Fruit fly (Drosophila melanogaster): ENCODE measurements around the gene sr.

Gene sr

DNA sequence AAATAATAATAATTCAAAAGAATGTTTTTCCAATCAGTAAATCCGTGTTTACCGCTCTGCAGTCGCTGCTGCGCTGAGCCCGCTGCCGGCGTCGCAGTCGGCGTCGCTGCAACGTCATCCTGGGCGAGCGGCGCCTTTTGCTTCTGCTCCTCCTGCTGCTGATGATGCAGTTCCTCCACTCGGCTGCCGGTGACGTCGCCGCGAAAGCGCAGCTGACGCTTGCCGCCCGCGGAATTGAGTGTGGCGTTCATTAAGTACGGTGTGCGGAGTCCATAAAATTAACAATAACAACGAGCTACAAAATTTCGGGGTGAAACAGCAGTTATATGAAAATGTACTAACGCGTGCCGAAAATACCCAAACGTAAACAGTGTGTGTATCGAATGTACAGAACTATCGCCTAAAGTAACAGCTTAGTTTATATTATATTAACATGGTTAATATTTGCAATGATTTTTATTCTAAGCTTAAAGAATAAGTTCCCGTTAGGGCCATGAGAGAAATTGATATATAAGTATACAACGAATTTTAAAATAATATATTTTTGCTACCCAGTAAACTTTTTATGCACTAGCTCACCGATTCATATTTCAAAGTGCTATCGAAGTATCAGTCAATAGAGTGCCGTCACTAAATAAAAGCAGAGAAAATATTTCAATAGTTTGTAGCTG lies 73.6 kb downstream of the sr start, which contains the start of the genes CG7218 and Cbp20:
Gene CG7218 (minus strand): TSS at position 346 of the 671 bp plus-strand sequence.
Gene Cbp20 (plus strand): TSS at position 610 of the 671 bp plus-strand sequence.
- TF ChIP-seq CG7368 (GFP tag; optimal IDR thresholded peaks at IDR 0.05) (peak; percentile 8), Hr39 (GFP tag; optimal IDR thresholded peaks at IDR 0.05) (peak; percentile 69), CG6792 (GFP tag; optimal IDR thresholded peaks at IDR 0.05) (peak; percentile 43), Lpt (GFP tag; optimal IDR thresholded peaks at IDR 0.05) (peak; percentile 51), Smox (GFP tag; optimal IDR thresholded peaks at IDR 0.05) (peak; percentile 64), CG15336 (GFP tag; IDR thresholded peaks at IDR 0.05) (no peak; the same call in 1 of the 2 replicates), CG10669 (GFP tag; optimal IDR thresholded peaks at IDR 0.05) (peak; percentile 46), Sox102F (GFP tag; optimal IDR thresholded peaks at IDR 0.05) (peak; percentile 66), CG11902 (GFP tag; optimal IDR thresholded peaks at IDR 0.05) (peak; percentile 40), CG6808 (GFP tag; optimal IDR thresholded peaks at IDR 0.05) (no peak), salr (GFP tag; optimal IDR thresholded peaks at IDR 0.05) (no peak), esn (GFP tag; optimal IDR thresholded peaks at IDR 0.05) (peak; percentile 77), spab (GFP tag; optimal IDR thresholded peaks at IDR 0.05) (no peak), CG34406 (GFP tag; optimal IDR thresholded peaks at IDR 0.05) (peak; percentile 13), CG6163 (GFP tag; IDR thresholded peaks at IDR 0.05) (peak; percentile 69), CG9139 (GFP tag; optimal IDR thresholded peaks at IDR 0.05) (no peak), Sox15 (GFP tag; optimal IDR thresholded peaks at IDR 0.05) (peak; percentile 50), cyc (GFP tag; optimal IDR thresholded peaks at IDR 0.05) (peak; percentile 66), Blimp-1 (GFP tag; optimal IDR thresholded peaks at IDR 0.05) (no peak), CG3919 (GFP tag; optimal IDR thresholded peaks at IDR 0.05) (peak; percentile 69), pdm3 (GFP tag; optimal IDR thresholded peaks at IDR 0.05) (peak; percentile 73), OdsH (GFP tag; optimal IDR thresholded peaks at IDR 0.05) (peak; percentile 72), acj6 (GFP tag; optimal IDR thresholded peaks at IDR 0.05) (peak; percentile 64), CG1621 (tag; optimal IDR thresholded peaks at IDR 0.05) (no peak), CG6854 (GFP tag; optimal IDR thresholded peaks at IDR 0.05) (no peak), Ets21C (GFP tag; optimal IDR thresholded peaks at IDR 0.05) (peak; percentile 45), CG8632 (GFP tag; optimal IDR thresholded peaks at IDR 0.05) (no peak), CG8319 (GFP tag; optimal IDR thresholded peaks at IDR 0.05) (peak; percentile 46), svp (GFP tag) (peak; percentile 85), fd85E (GFP tag; optimal IDR thresholded peaks at IDR 0.05) (no peak), topi (GFP tag; optimal IDR thresholded peaks at IDR 0.05) (peak; percentile 70), CG11762 (GFP tag; optimal IDR thresholded peaks at IDR 0.05; ENCODE audit: insufficient read depth) (peak; percentile 7), Eip93F (GFP tag; optimal IDR thresholded peaks at IDR 0.05) (peak; percentile 16), dsx (GFP tag; optimal IDR thresholded peaks at IDR 0.05; ENCODE audit: poor library complexity, severe bottlenecking) (peak; percentile 10), eg (GFP tag; IDR thresholded peaks at IDR 0.05) (peak; percentile 69), CG4318 (GFP tag; optimal IDR thresholded peaks at IDR 0.05) (peak; percentile 19), fkh (GFP tag; optimal IDR thresholded peaks at IDR 0.05) (peak; percentile 97), Gug (GFP tag; IDR thresholded peaks at IDR 0.05) (peak; percentile 55; the same call in 1 of the 2 replicates), ss (GFP tag; optimal IDR thresholded peaks at IDR 0.05) (no peak), achi (GFP tag; optimal IDR thresholded peaks at IDR 0.05) (peak; percentile 60), dac (GFP tag; optimal IDR thresholded peaks at IDR 0.05) (no peak), Ets96B (tag; optimal IDR thresholded peaks at IDR 0.05) (peak; percentile 17), Met (GFP tag; optimal IDR thresholded peaks at IDR 0.05) (peak; percentile 68), CG6276 (GFP tag; optimal IDR thresholded peaks at IDR 0.05) (no peak), fd59A (GFP tag; optimal IDR thresholded peaks at IDR 0.05) (no peak), vri (GFP tag; optimal IDR thresholded peaks at IDR 0.05) (peak; percentile 47), lz (GFP tag; optimal IDR thresholded peaks at IDR 0.05) (peak; percentile 72), Eip78C (GFP tag) (peak; percentile 86), CG8119 (GFP tag; IDR thresholded peaks at IDR 0.05) (0 out of 3 replicates have a peak, but pooled peaks have one; percentile 39), CG10631 (GFP tag; optimal IDR thresholded peaks at IDR 0.05) (peak; percentile 61), net (GFP tag; optimal IDR thresholded peaks at IDR 0.05) (peak; percentile 61)

All from whole organism, prepupa.